Fruit fly (Drosophila melanogaster): ENCODE measurements around the gene Gmppb.

Gmppb gene

dm6 chr3R:4811124-4811935, at the start of gene Gmppb:
TSS of gene Gmppb (plus strand) at chr3R:4811444.
- TF ChIP-seq noc (tag; optimal IDR thresholded peaks at IDR 0.05), result no peak

DNA sequence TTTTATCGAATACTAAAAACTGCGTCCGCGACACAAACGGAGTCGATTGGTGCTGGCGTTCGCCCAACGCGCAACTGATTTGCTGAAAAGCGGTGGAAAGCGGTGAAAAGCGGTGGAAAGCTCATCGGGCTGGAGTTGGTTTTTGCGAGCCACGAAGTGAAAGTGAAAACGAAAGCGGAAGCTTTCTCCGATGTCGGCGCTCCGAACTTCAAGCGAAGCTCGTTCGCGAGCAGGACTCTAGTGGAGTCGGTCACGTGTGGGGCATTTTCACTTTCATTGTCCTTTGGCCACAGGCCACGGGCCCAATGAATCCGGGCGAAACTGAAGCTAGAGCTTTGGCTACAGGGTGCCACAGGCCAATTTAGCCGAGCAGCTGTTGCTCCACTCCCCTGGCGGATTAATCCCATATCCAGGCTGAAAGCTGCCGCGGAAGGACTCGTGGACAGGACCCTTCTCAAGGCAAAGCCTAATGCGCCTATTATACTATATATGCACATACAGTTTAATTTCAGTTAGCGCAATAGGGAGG, 42.5 kb upstream of the Gmppb start:
- TF ChIP-seq noc (tag; optimal IDR thresholded peaks at IDR 0.05), result no peak

DNA sequence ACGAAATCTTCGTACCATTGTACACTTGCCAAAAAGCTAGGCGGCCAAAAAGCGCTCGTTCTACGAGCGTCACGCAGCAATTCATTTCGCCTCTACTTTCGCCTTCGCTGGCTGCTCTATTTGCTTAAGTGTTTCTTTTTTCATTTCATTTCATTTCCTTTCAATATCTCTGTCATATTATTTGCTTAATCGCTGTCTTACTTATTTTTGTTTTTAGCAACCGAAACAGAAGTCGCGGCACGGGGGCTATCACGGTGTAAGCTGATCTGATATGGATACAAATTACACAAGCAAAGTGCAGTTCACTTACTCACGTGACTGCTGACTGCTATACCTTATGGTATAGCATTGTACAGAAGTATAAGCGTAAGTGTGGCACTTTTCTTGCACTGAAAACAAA, 39.9 kb upstream of the Gmppb start:
- TF ChIP-seq noc (tag; optimal IDR thresholded peaks at IDR 0.05), result no peak

DNA sequence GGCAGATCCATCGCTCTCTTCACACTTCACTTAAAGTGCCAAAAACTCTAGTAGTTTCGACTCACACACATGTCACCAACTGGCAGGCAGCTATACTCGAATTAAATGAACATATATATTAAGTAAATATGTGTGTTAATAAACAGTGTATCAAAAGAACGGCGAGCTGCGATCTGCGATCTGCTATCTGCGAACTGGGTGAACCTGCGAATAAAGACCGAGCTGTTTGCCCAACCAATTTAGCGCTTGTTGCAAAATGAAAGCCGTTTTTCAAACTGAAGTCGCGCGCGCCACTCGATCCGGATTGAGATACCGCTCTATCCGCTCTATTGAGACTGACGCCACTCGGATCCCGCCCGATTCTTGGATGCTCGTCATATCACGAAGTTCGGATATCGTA, 38.1 kb upstream of the Gmppb start, which contains the start of gene CG44098:
TSS of gene CG44098 (minus strand) at position 101 of the 400 bp plus-strand sequence.
- peak; percentile 38 for TF ChIP-seq noc (tag; optimal IDR thresholded peaks at IDR 0.05)

dm6 chr3R:4774953-4775352, 36.3 kb upstream of the Gmppb start, which contains the start of gene CG44088:
TSS of gene CG44088 (minus strand) at chr3R:4775053.
- no peak for TF ChIP-seq noc (tag; optimal IDR thresholded peaks at IDR 0.05)

dm6 chr3R:4775371-4775770, 35.9 kb upstream of the Gmppb start:
- TF ChIP-seq noc (tag; optimal IDR thresholded peaks at IDR 0.05), result no peak

DNA sequence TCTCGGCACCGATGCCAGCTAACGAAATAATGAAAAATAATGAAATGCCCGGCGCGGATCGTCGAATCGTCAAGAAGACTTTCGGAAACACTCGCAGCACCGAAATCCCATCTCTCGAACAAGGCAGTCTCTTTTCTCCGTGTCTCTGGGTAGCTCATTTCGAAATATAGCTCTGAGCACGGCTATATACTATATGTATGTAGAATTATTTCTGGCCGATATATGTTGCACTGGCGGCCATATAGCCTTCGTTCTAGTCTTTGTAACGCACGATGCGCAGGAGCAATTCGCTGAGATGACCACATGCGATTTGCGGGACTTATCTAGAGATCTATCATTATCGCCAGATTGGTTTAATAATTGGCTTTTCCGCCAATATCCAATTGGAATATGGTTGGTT, 31.0 kb upstream of the Gmppb start, which contains the start of gene CG14655:
TSS of gene CG14655 (minus strand) at position 41 of the 400 bp plus-strand sequence.
- no peak for TF ChIP-seq noc (tag; optimal IDR thresholded peaks at IDR 0.05)

DNA sequence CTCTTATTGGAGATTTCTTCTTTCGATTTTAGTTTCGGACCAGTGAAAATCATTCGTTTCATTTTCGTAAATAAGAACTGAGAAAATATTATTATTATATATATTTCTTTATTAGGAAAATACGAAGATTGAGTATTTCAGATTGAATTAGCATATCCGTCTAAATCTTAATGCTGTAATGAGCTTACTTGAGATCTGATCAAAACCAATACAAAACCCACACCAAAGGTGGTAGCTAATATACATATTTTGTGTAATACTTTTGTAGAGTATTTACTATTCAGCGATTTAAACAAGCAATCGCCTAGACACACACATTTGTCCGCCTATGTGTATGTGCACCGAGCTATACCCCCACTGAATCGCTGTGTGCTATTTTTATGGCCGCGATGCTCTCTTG, 30.5 kb upstream of the Gmppb start:
- no peak for TF ChIP-seq noc (tag; optimal IDR thresholded peaks at IDR 0.05)

- no peak for TF ChIP-seq noc (tag; optimal IDR thresholded peaks at IDR 0.05)
These were observed 26.6 kb upstream of the Gmppb start, which contains the start of gene Ccdc39 for dm6 chr3R:4784622-4785021. TSS of gene Ccdc39 (minus strand) at chr3R:4784722.

DNA sequence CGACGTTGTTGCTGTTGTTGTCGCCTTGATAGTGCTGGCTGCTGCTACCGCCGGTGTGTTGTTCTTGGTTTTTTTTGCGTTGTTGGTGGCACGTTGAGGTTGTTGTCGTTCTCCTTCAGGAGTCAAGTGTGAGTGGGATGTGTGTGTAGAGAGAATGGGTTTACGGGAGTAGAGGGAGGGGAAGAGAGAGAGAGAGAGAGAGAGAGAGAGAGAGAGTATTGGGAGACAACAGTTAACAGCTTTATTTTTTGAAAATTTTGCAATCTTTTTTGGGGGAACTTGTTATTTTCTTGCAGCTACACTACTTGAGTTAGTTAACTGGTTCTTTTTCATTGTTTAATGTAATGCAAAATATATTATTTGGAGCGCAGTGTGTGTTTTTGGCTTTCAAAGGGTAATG, 13.7 kb upstream of the Gmppb start:
- TF ChIP-seq noc (tag; optimal IDR thresholded peaks at IDR 0.05), result no peak

- no peak for TF ChIP-seq noc (tag; optimal IDR thresholded peaks at IDR 0.05)
These were observed 13.2 kb upstream of the Gmppb start for dm6 chr3R:4798025-4798424.

dm6 chr3R:4804126-4804649, 7.1 kb upstream of the Gmppb start:
- TF ChIP-seq noc (tag; optimal IDR thresholded peaks at IDR 0.05), result no peak

- TF ChIP-seq noc (tag; optimal IDR thresholded peaks at IDR 0.05), result no peak
These were observed 6.2 kb upstream of the Gmppb start for dm6 chr3R:4804828-4805707.

DNA sequence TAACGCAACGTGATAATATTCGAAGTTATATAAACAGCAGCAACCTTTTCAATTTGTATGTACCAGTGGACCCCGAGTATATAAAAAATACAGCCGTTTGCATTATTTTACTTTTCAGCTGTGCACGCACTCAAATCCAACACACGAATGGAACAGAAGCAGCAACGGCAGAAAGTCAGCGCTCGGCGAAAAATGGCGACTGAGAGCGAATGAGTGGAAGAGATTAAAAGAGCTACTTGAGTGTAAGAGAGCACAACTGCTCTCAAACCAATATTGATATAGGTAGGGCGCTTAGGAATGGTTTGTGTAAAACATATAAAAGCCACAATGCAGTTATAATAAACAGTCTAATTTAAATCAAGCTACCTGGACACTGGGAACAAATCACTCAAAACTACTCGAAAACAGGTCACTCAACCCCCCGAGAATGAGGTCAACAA, 4.9 kb upstream of the Gmppb start:
- peak; percentile 22 for TF ChIP-seq noc (tag; optimal IDR thresholded peaks at IDR 0.05)

DNA sequence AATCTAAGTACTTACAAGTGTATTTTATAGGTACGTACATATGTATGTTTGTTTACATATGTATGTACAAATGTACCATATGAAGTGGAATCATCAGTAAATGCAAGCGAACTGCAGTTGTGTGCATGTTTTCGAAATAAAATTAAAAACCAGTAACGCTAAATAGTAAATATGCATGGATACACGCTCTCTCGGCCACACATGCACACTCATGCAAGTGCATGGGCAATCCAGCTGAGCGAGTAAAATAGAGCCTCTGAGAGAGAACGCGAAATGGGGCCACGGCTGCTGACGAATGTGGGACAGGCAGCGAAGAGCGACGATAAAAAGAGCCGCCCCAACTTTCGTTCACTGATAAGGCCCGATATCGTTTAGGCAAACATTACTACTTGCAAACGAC, 3.7 kb upstream of the Gmppb start:
- TF ChIP-seq noc (tag; optimal IDR thresholded peaks at IDR 0.05), result no peak
